Worm (Caenorhabditis elegans) whole organism, L1 larva: ENCODE measurements around the gene D1044.7.

ENCODE experiments used
- aly-2 ChIP-seq: fragments of 150-350 bp; optimal IDR thresholded peaks from 2 replicates; lab custom pipeline; 2014; ENCODE audit warnings: missing biosample characterization, missing genetic modification characterization
- skn-1 ChIP-seq: fragments of 150-350 bp; optimal IDR thresholded peaks from 2 replicates; lab custom pipeline; 2014; ENCODE audit warnings: missing biosample characterization, missing genetic modification characterization

ce11 chrIII:5525973-5526372 is 17.4 kb upstream of the D1044.7 start, which contains the start of gene dex-1:
- no peak for TF ChIP-seq skn-1 (tag; lab: Kevin White, UChicago)
- no peak for TF ChIP-seq aly-2 (tag; lab: Kevin White, UChicago)
